Worm (Caenorhabditis elegans) whole organism, young adult: ENCODE results near the gene W01A11.7.

Experiments
- C17E4.6 ChIP-seq: fragments of 200-800 bp; sonication (Bioruptor generic); IDR thresholded peaks from 2 replicates; pipeline ENCODE4 v1.3.6; 2022; ENCODE audit warnings: missing genetic modification reagents, missing genetic modification characterization, missing compliant biosample characterization
- D2030.7 ChIP-seq: fragments of 200-800 bp; sonication (Bioruptor generic); IDR thresholded peaks from 2 replicates; pipeline ENCODE4 v1.3.6; 2022; ENCODE audit warnings: missing genetic modification reagents, missing genetic modification characterization, missing compliant biosample characterization
- F22D6.2 ChIP-seq: sonication (generic microtip); optimal IDR thresholded peaks from 2 replicates; lab custom pipeline; 2016; ENCODE audit warnings: mild to moderate bottlenecking, missing genetic modification characterization, missing compliant biosample characterization
- F33H1.4 ChIP-seq: fragments of 200-800 bp; sonication (Bioruptor generic); IDR thresholded peaks from 2 replicates; pipeline ENCODE4 v1.3.6; 2022; ENCODE audit warnings: missing genetic modification reagents, missing genetic modification characterization, missing compliant biosample characterization
- F52B5.7 ChIP-seq: sonication (generic microtip); optimal IDR thresholded peaks from 2 replicates; lab custom pipeline; 2016; ENCODE audit warnings: mild to moderate bottlenecking, missing genetic modification characterization, missing compliant biosample characterization
- K11D2.4 ChIP-seq: fragments of 200-800 bp; sonication (Bioruptor generic); IDR thresholded peaks from 2 replicates; pipeline ENCODE4 v1.3.6; 2022; ENCODE audit warnings: missing genetic modification reagents, missing genetic modification characterization, missing compliant biosample characterization
- K12H6.12 ChIP-seq: fragments of 200-800 bp; sonication (Bioruptor generic); optimal IDR thresholded peaks from 2 replicates; lab custom pipeline; 2018; ENCODE audit warnings: mild to moderate bottlenecking, missing genetic modification characterization, missing compliant biosample characterization
- T07F8.4 ChIP-seq: sonication (generic microtip); optimal IDR thresholded peaks from 2 replicates; lab custom pipeline; 2016; ENCODE audit warnings: mild to moderate bottlenecking, missing genetic modification characterization, moderate library complexity, missing compliant biosample characterization
- ZK185.1 ChIP-seq: sonication (generic microtip); optimal IDR thresholded peaks from 2 replicates; lab custom pipeline; 2016; ENCODE audit warnings: mild to moderate bottlenecking, missing genetic modification characterization, missing compliant biosample characterization; ENCODE audit not compliant: poor library complexity, severe bottlenecking
- ama-1 ChIP-seq, 3 experiments: fragments of 150-350 bp in 1 of 3; sonication (generic microtip) in 2 of 3; optimal IDR thresholded peaks; 2 replicates each; lab custom pipeline; 2014 to 2018; ENCODE audit warnings: missing biosample characterization in 2 of 3, missing genetic modification characterization in 2 of 3, missing genetic modification reagents in 2 of 3
- aptf-2 ChIP-seq: fragments of 200-800 bp; sonication (Bioruptor generic); conservative IDR thresholded peaks from 2 replicates; pipeline ENCODE4 v1.3.6; 2022; ENCODE audit warnings: missing genetic modification reagents, missing genetic modification characterization, missing compliant biosample characterization
- attf-5 ChIP-seq: fragments of 200-800 bp; sonication (Bioruptor generic); optimal IDR thresholded peaks from 2 replicates; lab custom pipeline; 2018; ENCODE audit warnings: mild to moderate bottlenecking, missing genetic modification characterization, missing compliant biosample characterization
- ceh-91 ChIP-seq: fragments of 200-800 bp; sonication (Bioruptor generic); IDR thresholded peaks from 2 replicates; pipeline ENCODE4 v1.3.6; 2022; ENCODE audit warnings: missing genetic modification reagents, missing genetic modification characterization, missing compliant biosample characterization
- efl-1 ChIP-seq: fragments of 150-350 bp; optimal IDR thresholded peaks from 2 replicates; lab custom pipeline; 2014; ENCODE audit warnings: missing biosample characterization, missing genetic modification reagents, missing genetic modification characterization
- egl-44 ChIP-seq: fragments of 200-800 bp; sonication (Bioruptor generic); IDR thresholded peaks from 2 replicates; pipeline ENCODE4 v1.3.6; 2022; ENCODE audit warnings: missing genetic modification reagents, missing genetic modification characterization, missing compliant biosample characterization
- him-1 ChIP-seq: sonication (generic microtip); optimal IDR thresholded peaks from 2 replicates; lab custom pipeline; 2016; ENCODE audit warnings: missing genotype, missing genetic modification reagents, missing genetic modification characterization, missing compliant biosample characterization
- hrde-1 ChIP-seq: sonication (generic microtip); optimal IDR thresholded peaks from 2 replicates; lab custom pipeline; 2016; ENCODE audit warnings: missing genetic modification characterization, mild to moderate bottlenecking, missing compliant biosample characterization, moderate library complexity, missing genotype, missing genetic modification reagents, borderline replicate concordance
- let-607 ChIP-seq, 2 experiments: fragments of 200-800 bp in 1 of 2; sonication (Bioruptor generic) in 1 of 2; sonication (generic microtip) in 1 of 2; optimal IDR thresholded peaks; 2 replicates each; lab custom pipeline; 2016 to 2018; ENCODE audit warnings: mild to moderate bottlenecking in 2 of 2, missing compliant biosample characterization in 2 of 2, missing genetic modification characterization in 2 of 2, moderate library complexity in 2 of 2, missing genotype in 1 of 2
- lin-26 ChIP-seq: fragments of 200-800 bp; sonication (Bioruptor generic); IDR thresholded peaks from 2 replicates; pipeline ENCODE4 v1.3.6; 2022; ENCODE audit warnings: missing genetic modification reagents, missing genetic modification characterization, missing compliant biosample characterization
- lin-40 ChIP-seq: sonication (generic microtip); optimal IDR thresholded peaks from 2 replicates; lab custom pipeline; 2016; ENCODE audit warnings: missing genetic modification characterization, mild to moderate bottlenecking, missing compliant biosample characterization, missing genotype, missing genetic modification reagents
- lin-54 ChIP-seq: fragments of 200-800 bp; sonication (Bioruptor generic); optimal IDR thresholded peaks from 2 replicates; lab custom pipeline; 2018; ENCODE audit warnings: mild to moderate bottlenecking, missing genetic modification characterization, missing compliant biosample characterization
- lsl-1 ChIP-seq: fragments of 200-800 bp; sonication (Bioruptor generic); optimal IDR thresholded peaks from 2 replicates; lab custom pipeline; 2018; ENCODE audit warnings: mild to moderate bottlenecking, missing genetic modification characterization, moderate library complexity, missing compliant biosample characterization
- madf-6 ChIP-seq: fragments of 200-800 bp; sonication (Bioruptor generic); IDR thresholded peaks from 2 replicates; pipeline ENCODE4 v1.3.6; 2022; ENCODE audit warnings: missing genetic modification reagents, missing genetic modification characterization, missing compliant biosample characterization
- madf-8 ChIP-seq: fragments of 200-800 bp; sonication (Bioruptor generic); conservative IDR thresholded peaks from 2 replicates; pipeline ENCODE4 v1.3.6; 2022; ENCODE audit warnings: missing genetic modification reagents, missing genetic modification characterization, missing compliant biosample characterization
- mcd-1 ChIP-seq: fragments of 200-800 bp; sonication (Bioruptor generic); IDR thresholded peaks from 2 replicates; pipeline ENCODE4 v1.3.6; 2022; ENCODE audit warnings: missing genetic modification reagents, missing genetic modification characterization, missing compliant biosample characterization
- nfya-1 ChIP-seq: sonication (generic microtip); optimal IDR thresholded peaks from 2 replicates; lab custom pipeline; 2017; ENCODE audit warnings: antibody characterized with exemption, missing compliant biosample characterization, missing genetic modification characterization, borderline replicate concordance; ENCODE audit not compliant: insufficient read depth
- nfyb-1 ChIP-seq: fragments of 200-800 bp; sonication (Bioruptor generic); IDR thresholded peaks from 2 replicates; pipeline ENCODE4 v1.3.6; 2022; ENCODE audit warnings: missing genetic modification reagents, missing genetic modification characterization, missing compliant biosample characterization
- nhr-80 ChIP-seq: sonication (generic microtip); optimal IDR thresholded peaks from 2 replicates; lab custom pipeline; 2016; ENCODE audit warnings: missing genetic modification characterization, missing compliant biosample characterization
- nhr-90 ChIP-seq: sonication (generic microtip); optimal IDR thresholded peaks from 2 replicates; lab custom pipeline; 2016; ENCODE audit warnings: missing genotype, mild to moderate bottlenecking, missing genetic modification characterization, missing compliant biosample characterization
- pbrm-1 ChIP-seq: fragments of 200-800 bp; sonication (Bioruptor generic); IDR thresholded peaks from 2 replicates; pipeline ENCODE4 v1.3.6; 2022; ENCODE audit warnings: missing genetic modification reagents, missing genetic modification characterization, missing compliant biosample characterization
- pha-4 ChIP-seq: fragments of 150-350 bp; sonication (generic microtip); optimal IDR thresholded peaks from 2 replicates; lab custom pipeline; 2014; ENCODE audit warnings: missing biosample characterization, missing genetic modification reagents, missing genetic modification characterization
- rcor-1 ChIP-seq: fragments of 200-800 bp; sonication (Bioruptor generic); IDR thresholded peaks from 2 replicates; pipeline ENCODE4 v1.3.6; 2022; ENCODE audit warnings: missing genetic modification reagents, missing genetic modification characterization, missing compliant biosample characterization
- rec-8 ChIP-seq, 2 experiments: sonication (generic microtip); optimal IDR thresholded peaks; 2 replicates each; lab custom pipeline; 2016; ENCODE audit warnings: mild to moderate bottlenecking in 2 of 2, missing genetic modification characterization in 2 of 2, missing genetic modification reagents in 2 of 2, missing genotype in 2 of 2, missing biosample characterization in 1 of 2, missing compliant biosample characterization in 1 of 2, moderate library complexity in 1 of 2
- snpc-4 ChIP-seq, 5 experiments: fragments of 150-350 bp in 1 of 5; sonication (generic microtip) in 4 of 5; optimal IDR thresholded peaks; 2 replicates each; lab custom pipeline; 2014 to 2018; ENCODE audit warnings: missing genetic modification characterization in 5 of 5, missing biosample characterization in 3 of 5, antibody characterized with exemption in 2 of 5, mild to moderate bottlenecking in 2 of 5, missing compliant biosample characterization in 2 of 5, missing genotype in 2 of 5, moderate library complexity in 2 of 5, missing genetic modification reagents in 1 of 5
- somi-1 ChIP-seq: fragments of 200-800 bp; sonication (Bioruptor generic); optimal IDR thresholded peaks from 2 replicates; lab custom pipeline; 2018; ENCODE audit warnings: mild to moderate bottlenecking, missing genetic modification characterization, missing compliant biosample characterization
- tbx-9 ChIP-seq: sonication (generic microtip); optimal IDR thresholded peaks from 2 replicates; lab custom pipeline; 2016; ENCODE audit warnings: borderline replicate concordance, missing genetic modification characterization, inconsistent platforms, missing compliant biosample characterization
- tlf-1 ChIP-seq: fragments of 200-800 bp; sonication (Bioruptor generic); optimal IDR thresholded peaks from 2 replicates; lab custom pipeline; 2018; ENCODE audit warnings: mild to moderate bottlenecking, missing genetic modification characterization, missing compliant biosample characterization
- unc-62 ChIP-seq: fragments of 150-350 bp; optimal IDR thresholded peaks from 2 replicates; lab custom pipeline; 2014; ENCODE audit warnings: missing biosample characterization, missing genetic modification reagents, missing genetic modification characterization
- xnd-1 ChIP-seq: sonication (generic microtip); optimal IDR thresholded peaks from 2 replicates; lab custom pipeline; 2016; ENCODE audit warnings: missing genotype, missing genetic modification reagents, missing genetic modification characterization, missing compliant biosample characterization
- zim-3 ChIP-seq: sonication (generic microtip); optimal IDR thresholded peaks from 2 replicates; lab custom pipeline; 2017; ENCODE audit warnings: mild to moderate bottlenecking, missing genetic modification characterization, moderate library complexity, missing compliant biosample characterization
- ztf-26 ChIP-seq: sonication (generic microtip); optimal IDR thresholded peaks from 2 replicates; lab custom pipeline; 2017; ENCODE audit warnings: missing genetic modification characterization, missing compliant biosample characterization

Gene W01A11.7

ce11 chrV:6517305-6518224 lies 12.4 kb upstream of the W01A11.7 start:
- no peak for TF ChIP-seq snpc-4 (GFP tag; optimal IDR thresholded peaks at IDR 0.05; lab: Kevin White, UChicago)
- TF ChIP-seq snpc-4 (tag; optimal IDR thresholded peaks at IDR 0.05; lab: Kevin White, UChicago), result no peak
- no peak for TF ChIP-seq T07F8.4 (tag; lab: Kevin White, UChicago)
- no peak for TF ChIP-seq zim-3 (tag; lab: Kevin White, UChicago)
- TF ChIP-seq attf-5 (GFP tag; lab: Kevin White, UChicago), result no peak
- no peak for TF ChIP-seq rcor-1 (GFP tag; lab: Robert Waterston, UW)
- peak; percentile 63 for TF ChIP-seq efl-1
- peak; percentile 76 for TF ChIP-seq lsl-1 (GFP tag; lab: Kevin White, UChicago)
- 0 out of 2 replicates have a peak, but pooled peaks have one; percentile 23 for TF ChIP-seq D2030.7 (GFP tag; lab: Robert Waterston, UW)
- no peak for TF ChIP-seq nhr-80 (tag; lab: Kevin White, UChicago)
- TF ChIP-seq ztf-26 (tag; lab: Kevin White, UChicago), result peak; percentile 1
- TF ChIP-seq madf-6 (GFP tag; lab: Robert Waterston, UW), result peak; percentile 67; the same call in 1 of the 2 replicates
- peak; percentile 1 for TF ChIP-seq F22D6.2
- no peak for TF ChIP-seq lin-54
- peak; percentile 42 for TF ChIP-seq pha-4 (tag; lab: Kevin White, UChicago)
- peak; percentile 75 for TF ChIP-seq F33H1.4
- TF ChIP-seq rec-8 (tag; optimal IDR thresholded peaks at IDR 0.05; lab: Kevin White, UChicago), result no peak
- TF ChIP-seq him-1 (tag; lab: Kevin White, UChicago), result peak; percentile 36
- no peak for TF ChIP-seq nhr-90
- peak; percentile 54 for TF ChIP-seq xnd-1 (tag; lab: Kevin White, UChicago)
- 0 out of 2 replicates have a peak, but pooled peaks have one; percentile 15 for TF ChIP-seq ceh-91 (GFP tag; lab: Robert Waterston, UW)
- TF ChIP-seq madf-8 (GFP tag; lab: Robert Waterston, UW), result peak; percentile 46
- peak; percentile 3 for TF ChIP-seq somi-1 (GFP tag; lab: Kevin White, UChicago)
- TF ChIP-seq aptf-2, result no peak
- peak; percentile 29 for TF ChIP-seq lin-40
- TF ChIP-seq K11D2.4 (GFP tag; lab: Robert Waterston, UW), result peak; percentile 35; the same call in 1 of the 2 replicates
- no peak for TF ChIP-seq tbx-9 (tag; lab: Kevin White, UChicago)

- 0 out of 2 replicates have a peak, but pooled peaks have one; percentile 2 for TF ChIP-seq pbrm-1 (GFP tag; lab: Robert Waterston, UW)
- TF ChIP-seq mcd-1 (GFP tag; lab: Robert Waterston, UW), result peak; percentile 44; the same call in 1 of the 2 replicates
- TF ChIP-seq nhr-90, result no peak
- no peak for TF ChIP-seq unc-62 (GFP tag; lab: Kevin White, UChicago)
- TF ChIP-seq C17E4.6 (GFP tag; lab: Robert Waterston, UW), result no peak
- no peak for TF ChIP-seq tlf-1 (GFP tag; lab: Kevin White, UChicago)
- no peak for TF ChIP-seq hrde-1 (tag; lab: Kevin White, UChicago)
- no peak for TF ChIP-seq lin-26 (GFP tag; lab: Robert Waterston, UW)
- peak; percentile 44 for TF ChIP-seq ama-1 (optimal IDR thresholded peaks at IDR 0.05; lab: Kevin White, UChicago)
- TF ChIP-seq ama-1 (GFP tag; optimal IDR thresholded peaks at IDR 0.05; lab: Kevin White, UChicago), result no peak
- TF ChIP-seq egl-44 (GFP tag; lab: Robert Waterston, UW), result no peak
- TF ChIP-seq nfya-1 (tag; lab: Kevin White, UChicago), result no peak
- peak; percentile 5 for TF ChIP-seq lin-54
- TF ChIP-seq nhr-80 (tag; lab: Kevin White, UChicago), result peak; percentile 60
- TF ChIP-seq D2030.7 (GFP tag; lab: Robert Waterston, UW), result 0 out of 2 replicates have a peak, but pooled peaks have one; percentile 17
- peak; percentile 8 for TF ChIP-seq attf-5 (GFP tag; lab: Kevin White, UChicago)
- TF ChIP-seq F52B5.7 (tag; lab: Kevin White, UChicago), result no peak
- TF ChIP-seq nfyb-1 (GFP tag; lab: Robert Waterston, UW), result peak; percentile 40; the same call in 1 of the 2 replicates
- TF ChIP-seq ZK185.1 (tag; lab: Kevin White, UChicago), result peak; percentile 4
- peak; percentile 4 for TF ChIP-seq K12H6.12 (tag; lab: Kevin White, UChicago)
- TF ChIP-seq pha-4 (tag; lab: Kevin White, UChicago), result peak; percentile 77
- peak in 1 of 2 experiments; percentile 24 for TF ChIP-seq let-607 (tag; optimal IDR thresholded peaks at IDR 0.05; lab: Kevin White, UChicago)
Measured at ce11 chrV:6516491-6517304, 11.5 kb upstream of the W01A11.7 start, which contains the start of gene mdh-1. Gene mdh-1 (minus strand): TSS chrV:6516526.
